Worm (Caenorhabditis elegans): ENCODE measurements around the gene F46B6.4.

- no peak for TF ChIP-seq nhr-28 (tag; optimal IDR thresholded peaks at IDR 0.05)
- no peak for TF ChIP-seq unc-62 (GFP tag; optimal IDR thresholded peaks at IDR 0.05)
- TF ChIP-seq elt-3 (tag; optimal IDR thresholded peaks at IDR 0.05) = no peak
- TF ChIP-seq nhr-76 (tag; optimal IDR thresholded peaks at IDR 0.05) = no peak
- TF ChIP-seq sem-2 (GFP tag; optimal IDR thresholded peaks at IDR 0.05) = no peak
- TF ChIP-seq pha-4 (tag; optimal IDR thresholded peaks at IDR 0.05) = no peak
- no peak for TF ChIP-seq nhr-237 (tag; optimal IDR thresholded peaks at IDR 0.05)
- TF ChIP-seq nhr-12 (tag; optimal IDR thresholded peaks at IDR 0.05) = no peak
- TF ChIP-seq sptf-1 (tag; optimal IDR thresholded peaks at IDR 0.05) = no peak
- no peak for TF ChIP-seq ztf-11 (tag; optimal IDR thresholded peaks at IDR 0.05)
- no peak for TF ChIP-seq zip-8 (tag; optimal IDR thresholded peaks at IDR 0.05)
- no peak for TF ChIP-seq blmp-1 (tag; optimal IDR thresholded peaks at IDR 0.05)
- peak; percentile 94 for TF ChIP-seq ces-1 (GFP tag; optimal IDR thresholded peaks at IDR 0.05)
- no peak for TF ChIP-seq elt-1 (tag; optimal IDR thresholded peaks at IDR 0.05; ENCODE audit: borderline replicate concordance, insufficient read depth)
Observed at ce11 chrV:9763759-9764158, 15.6 kb downstream of the F46B6.4 start.

All from whole organism, mixed stage, embryonic.